Worm (Caenorhabditis elegans) whole organism, young adult: ENCODE results near the gene znf-598.

Experiments
- B0336.3 ChIP-seq: fragments of 200-800 bp; sonication (Bioruptor generic); IDR thresholded peaks from 2 replicates; pipeline ENCODE4 v1.3.6; 2022; ENCODE audit warnings: missing genetic modification characterization, missing compliant biosample characterization
- C06A6.2 ChIP-seq: fragments of 200-800 bp; sonication (Bioruptor generic); conservative IDR thresholded peaks from 2 replicates; pipeline ENCODE4 v1.3.6; 2022; ENCODE audit warnings: missing genetic modification characterization, missing compliant biosample characterization
- C17E4.6 ChIP-seq: fragments of 200-800 bp; sonication (Bioruptor generic); IDR thresholded peaks from 2 replicates; pipeline ENCODE4 v1.3.6; 2022; ENCODE audit warnings: missing genetic modification reagents, missing genetic modification characterization, missing compliant biosample characterization
- Y53G8AR.9 ChIP-seq: fragments of 200-800 bp; sonication (Bioruptor generic); conservative IDR thresholded peaks from 2 replicates; pipeline ENCODE4 v1.3.6; 2022; ENCODE audit warnings: missing genetic modification reagents, missing genetic modification characterization, missing compliant biosample characterization
- Y67H2A.10 ChIP-seq: fragments of 200-800 bp; sonication (Bioruptor generic); conservative IDR thresholded peaks from 2 replicates; pipeline ENCODE4 v1.3.6; 2022; ENCODE audit warnings: missing genetic modification reagents, missing genetic modification characterization, missing compliant biosample characterization
- ZK185.1 ChIP-seq: sonication (generic microtip); optimal IDR thresholded peaks from 2 replicates; lab custom pipeline; 2016; ENCODE audit warnings: mild to moderate bottlenecking, missing genetic modification characterization, missing compliant biosample characterization; ENCODE audit not compliant: poor library complexity, severe bottlenecking
- akir-1 ChIP-seq: fragments of 200-800 bp; sonication (Bioruptor generic); optimal IDR thresholded peaks from 2 replicates; lab custom pipeline; 2018; ENCODE audit warnings: mild to moderate bottlenecking, missing genetic modification characterization, moderate library complexity, missing compliant biosample characterization
- aptf-2 ChIP-seq: fragments of 200-800 bp; sonication (Bioruptor generic); conservative IDR thresholded peaks from 2 replicates; pipeline ENCODE4 v1.3.6; 2022; ENCODE audit warnings: missing genetic modification reagents, missing genetic modification characterization, missing compliant biosample characterization
- atf-7 ChIP-seq: sonication (generic microtip); optimal IDR thresholded peaks from 2 replicates; lab custom pipeline; 2017; ENCODE audit warnings: mild to moderate bottlenecking, missing genetic modification characterization, missing compliant biosample characterization
- cebp-1 ChIP-seq, 2 experiments: fragments of 200-800 bp in 1 of 2; sonication (Bioruptor generic) in 1 of 2; sonication (generic microtip) in 1 of 2; IDR thresholded peaks in 1 of 2; optimal IDR thresholded peaks in 1 of 2; 2 replicates each; pipeline versions ENCODE4 v1.3.6 to Lab custom; 2017 to 2022; ENCODE audit warnings: missing compliant biosample characterization in 2 of 2, missing genetic modification characterization in 2 of 2, mild to moderate bottlenecking in 1 of 2, missing genetic modification reagents in 1 of 2, moderate library complexity in 1 of 2
- cebp-2 ChIP-seq: fragments of 200-800 bp; sonication (Bioruptor generic); IDR thresholded peaks from 2 replicates; pipeline ENCODE4 v1.3.6; 2022; ENCODE audit warnings: missing genetic modification characterization, missing compliant biosample characterization
- ceh-100 ChIP-seq: fragments of 200-800 bp; sonication (Bioruptor generic); IDR thresholded peaks from 2 replicates; pipeline ENCODE4 v1.3.6; 2022; ENCODE audit warnings: missing genetic modification reagents, missing genetic modification characterization, missing compliant biosample characterization
- ceh-27 ChIP-seq: fragments of 200-800 bp; sonication (Bioruptor generic); optimal IDR thresholded peaks from 2 replicates; lab custom pipeline; 2018; ENCODE audit warnings: mild to moderate bottlenecking, missing genetic modification characterization, moderate library complexity, missing compliant biosample characterization
- chd-7 ChIP-seq: sonication (generic microtip); optimal IDR thresholded peaks from 2 replicates; lab custom pipeline; 2016; ENCODE audit warnings: mild to moderate bottlenecking, missing genetic modification characterization, moderate library complexity, missing compliant biosample characterization
- dox-1 ChIP-seq: fragments of 200-800 bp; sonication (Bioruptor generic); IDR thresholded peaks from 2 replicates; pipeline ENCODE4 v1.3.6; 2022; ENCODE audit warnings: missing genetic modification reagents, missing genetic modification characterization, missing compliant biosample characterization
- dpl-1 ChIP-seq: fragments of 150-350 bp; optimal IDR thresholded peaks from 2 replicates; lab custom pipeline; 2014; ENCODE audit warnings: missing biosample characterization, missing genetic modification reagents, missing genetic modification characterization
- egl-18 ChIP-seq: fragments of 200-800 bp; sonication (Bioruptor generic); IDR thresholded peaks from 2 replicates; pipeline ENCODE4 v1.3.6; 2022; ENCODE audit warnings: missing genetic modification reagents, missing genetic modification characterization, missing compliant biosample characterization
- hmg-1.2 ChIP-seq: fragments of 200-800 bp; sonication (Bioruptor generic); IDR thresholded peaks from 2 replicates; pipeline ENCODE4 v1.3.6; 2022; ENCODE audit warnings: missing genetic modification reagents, missing genetic modification characterization, missing compliant biosample characterization
- hrde-1 ChIP-seq: sonication (generic microtip); optimal IDR thresholded peaks from 2 replicates; lab custom pipeline; 2016; ENCODE audit warnings: missing genetic modification characterization, mild to moderate bottlenecking, missing compliant biosample characterization, moderate library complexity, missing genotype, missing genetic modification reagents, borderline replicate concordance
- let-526 ChIP-seq: fragments of 200-800 bp; sonication (Bioruptor generic); IDR thresholded peaks from 2 replicates; pipeline ENCODE4 v1.3.6; 2022; ENCODE audit warnings: missing genetic modification reagents, missing genetic modification characterization, missing compliant biosample characterization
- let-607 ChIP-seq, 2 experiments: fragments of 200-800 bp in 1 of 2; sonication (Bioruptor generic) in 1 of 2; sonication (generic microtip) in 1 of 2; optimal IDR thresholded peaks; 2 replicates each; lab custom pipeline; 2016 to 2018; ENCODE audit warnings: mild to moderate bottlenecking in 2 of 2, missing compliant biosample characterization in 2 of 2, missing genetic modification characterization in 2 of 2, moderate library complexity in 2 of 2, missing genotype in 1 of 2
- lin-54 ChIP-seq: fragments of 200-800 bp; sonication (Bioruptor generic); optimal IDR thresholded peaks from 2 replicates; lab custom pipeline; 2018; ENCODE audit warnings: mild to moderate bottlenecking, missing genetic modification characterization, missing compliant biosample characterization
- lsl-1 ChIP-seq: fragments of 200-800 bp; sonication (Bioruptor generic); optimal IDR thresholded peaks from 2 replicates; lab custom pipeline; 2018; ENCODE audit warnings: mild to moderate bottlenecking, missing genetic modification characterization, moderate library complexity, missing compliant biosample characterization
- madf-10 ChIP-seq: sonication (generic microtip); optimal IDR thresholded peaks from 2 replicates; lab custom pipeline; 2016; ENCODE audit warnings: mild to moderate bottlenecking, missing genetic modification characterization, missing compliant biosample characterization
- nfyb-1 ChIP-seq: fragments of 200-800 bp; sonication (Bioruptor generic); IDR thresholded peaks from 2 replicates; pipeline ENCODE4 v1.3.6; 2022; ENCODE audit warnings: missing genetic modification reagents, missing genetic modification characterization, missing compliant biosample characterization
- nhr-120 ChIP-seq: fragments of 200-800 bp; sonication (Bioruptor generic); IDR thresholded peaks from 2 replicates; pipeline ENCODE4 v1.3.6; 2022; ENCODE audit warnings: missing genetic modification characterization, missing compliant biosample characterization
- nhr-27 ChIP-seq: fragments of 200-800 bp; sonication (Bioruptor generic); optimal IDR thresholded peaks from 2 replicates; lab custom pipeline; 2018; ENCODE audit warnings: mild to moderate bottlenecking, missing genetic modification characterization, moderate library complexity, missing compliant biosample characterization
- nhr-80 ChIP-seq: sonication (generic microtip); optimal IDR thresholded peaks from 2 replicates; lab custom pipeline; 2016; ENCODE audit warnings: missing genetic modification characterization, missing compliant biosample characterization
- nhr-90 ChIP-seq: sonication (generic microtip); optimal IDR thresholded peaks from 2 replicates; lab custom pipeline; 2016; ENCODE audit warnings: missing genotype, mild to moderate bottlenecking, missing genetic modification characterization, missing compliant biosample characterization
- pbrm-1 ChIP-seq: fragments of 200-800 bp; sonication (Bioruptor generic); IDR thresholded peaks from 2 replicates; pipeline ENCODE4 v1.3.6; 2022; ENCODE audit warnings: missing genetic modification reagents, missing genetic modification characterization, missing compliant biosample characterization
- rcor-1 ChIP-seq: fragments of 200-800 bp; sonication (Bioruptor generic); IDR thresholded peaks from 2 replicates; pipeline ENCODE4 v1.3.6; 2022; ENCODE audit warnings: missing genetic modification reagents, missing genetic modification characterization, missing compliant biosample characterization
- rpc-1 ChIP-seq, 2 experiments: fragments of 150-350 bp in 1 of 2; sonication (generic microtip) in 1 of 2; optimal IDR thresholded peaks; 2 replicates each; lab custom pipeline; 2014 to 2018; ENCODE audit warnings: missing biosample characterization in 1 of 2, missing genetic modification characterization in 1 of 2, missing genetic modification reagents in 1 of 2, missing genotype in 1 of 2
- snpc-1.3 ChIP-seq: sonication (generic microtip); optimal IDR thresholded peaks from 2 replicates; lab custom pipeline; 2017; ENCODE audit warnings: missing genetic modification characterization, mild to moderate bottlenecking, missing compliant biosample characterization, antibody characterized with exemption, moderate library complexity, missing genotype, missing genetic modification reagents; ENCODE audit not compliant: insufficient read depth
- snpc-4 ChIP-seq, 5 experiments: fragments of 150-350 bp in 1 of 5; sonication (generic microtip) in 4 of 5; optimal IDR thresholded peaks; 2 replicates each; lab custom pipeline; 2014 to 2018; ENCODE audit warnings: missing genetic modification characterization in 5 of 5, missing biosample characterization in 3 of 5, antibody characterized with exemption in 2 of 5, mild to moderate bottlenecking in 2 of 5, missing compliant biosample characterization in 2 of 5, missing genotype in 2 of 5, moderate library complexity in 2 of 5, missing genetic modification reagents in 1 of 5
- tbp1 ChIP-seq: fragments of 200-800 bp; sonication (Bioruptor generic); optimal IDR thresholded peaks from 2 replicates; lab custom pipeline; 2018; ENCODE audit warnings: mild to moderate bottlenecking, missing genetic modification characterization, missing compliant biosample characterization
- unc-62 ChIP-seq: fragments of 150-350 bp; optimal IDR thresholded peaks from 2 replicates; lab custom pipeline; 2014; ENCODE audit warnings: missing biosample characterization, missing genetic modification reagents, missing genetic modification characterization
- ztf-22 ChIP-seq: fragments of 200-800 bp; sonication (Bioruptor generic); optimal IDR thresholded peaks from 2 replicates; lab custom pipeline; 2018; ENCODE audit warnings: mild to moderate bottlenecking, missing genetic modification characterization, moderate library complexity, missing compliant biosample characterization
- ztf-6 ChIP-seq: fragments of 200-800 bp; sonication (Bioruptor generic); IDR thresholded peaks from 2 replicates; pipeline ENCODE4 v1.3.6; 2022; ENCODE audit warnings: missing genetic modification reagents, missing genetic modification characterization, missing compliant biosample characterization

znf-598 gene

DNA sequence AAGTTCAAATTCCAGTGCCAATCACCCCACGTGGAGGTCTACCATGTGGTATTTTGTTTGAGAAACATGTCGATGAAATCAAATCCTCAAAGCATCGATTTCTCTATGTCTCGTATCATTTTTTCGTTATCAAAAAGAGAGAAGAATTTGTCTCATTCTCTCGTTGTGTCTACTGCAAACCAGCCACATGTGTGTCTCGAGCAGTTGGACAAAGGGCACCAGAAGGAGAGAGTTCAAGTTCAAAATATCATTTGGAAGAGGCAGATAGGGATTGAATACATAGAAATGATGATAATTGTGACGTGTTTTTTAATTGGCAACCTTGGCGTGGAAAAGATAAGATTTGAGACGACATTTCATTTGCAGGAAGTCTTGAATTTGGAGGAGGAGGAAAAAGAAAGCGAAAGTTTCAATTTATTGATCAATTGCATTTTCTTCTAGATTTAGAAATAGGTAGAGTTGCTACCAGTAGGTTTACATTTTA, 33.7 kb downstream of the znf-598 start (continued):
- no peak for TF ChIP-seq egl-18
- TF ChIP-seq rpc-1 (optimal IDR thresholded peaks at IDR 0.05; lab: Kevin White, UChicago): no peak
- TF ChIP-seq rpc-1 (tag; optimal IDR thresholded peaks at IDR 0.05; lab: Kevin White, UChicago): no peak

DNA sequence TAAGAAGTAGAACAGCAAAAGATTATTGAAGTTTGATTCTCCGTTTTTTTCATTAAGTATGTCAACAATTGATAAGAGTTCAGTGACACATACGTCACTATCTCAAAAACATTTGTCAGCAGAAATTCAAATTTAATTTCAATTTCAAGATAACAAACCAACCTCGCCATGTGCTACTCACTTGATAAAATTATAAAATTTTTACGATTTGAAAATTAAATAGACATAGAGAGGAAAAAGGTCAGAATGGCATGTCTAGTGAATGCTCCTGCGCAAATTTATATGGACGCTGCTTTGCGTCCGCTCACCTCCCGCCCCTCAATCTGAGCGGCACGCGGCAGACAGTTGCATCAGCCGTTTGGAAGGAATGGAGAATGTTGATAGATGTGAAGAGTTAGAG, 34.6 kb downstream of the znf-598 start:
- TF ChIP-seq C06A6.2 (peak; percentile 39; the same call in 1 of the 2 replicates), dox-1 (GFP tag; lab: Robert Waterston, UW) (peak; percentile 55; the same call in 1 of the 2 replicates), nhr-27 (no peak), atf-7 (tag; lab: Kevin White, UChicago) (peak; percentile 89), dpl-1 (GFP tag; lab: Kevin White, UChicago) (no peak), ztf-22 (GFP tag; lab: Kevin White, UChicago) (peak; percentile 79), ztf-6 (GFP tag; lab: Robert Waterston, UW) (no peak), let-607 (tag; optimal IDR thresholded peaks at IDR 0.05; lab: Kevin White, UChicago) (peak in 1 of 2 experiments; percentile 85), lin-54 (GFP tag; lab: Kevin White, UChicago) (no peak), let-526 (GFP tag; lab: Robert Waterston, UW) (no peak), nhr-80 (peak; percentile 98), lsl-1 (no peak), nhr-90 (tag; lab: Kevin White, UChicago) (peak; percentile 57), chd-7 (tag; lab: Kevin White, UChicago) (peak; percentile 30), cebp-1 (GFP tag; IDR thresholded peaks at IDR 0.05; lab: Robert Waterston, UW) (no peak), cebp-1 (tag; optimal IDR thresholded peaks at IDR 0.05; lab: Kevin White, UChicago) (peak; percentile 41), Y53G8AR.9 (GFP tag; lab: Robert Waterston, UW) (no peak), snpc-1.3 (tag; lab: Kevin White, UChicago) (no peak), ceh-27 (GFP tag; lab: Kevin White, UChicago) (no peak), hmg-1.2 (GFP tag; lab: Robert Waterston, UW) (no peak), rcor-1 (GFP tag; lab: Robert Waterston, UW) (no peak), B0336.3 (GFP tag; lab: Robert Waterston, UW) (0 out of 2 replicates have a peak, but pooled peaks have one; percentile 44), pbrm-1 (GFP tag; lab: Robert Waterston, UW) (no peak), snpc-4 (GFP tag; optimal IDR thresholded peaks at IDR 0.05; lab: Kevin White, UChicago) (no peak), snpc-4 (tag; optimal IDR thresholded peaks at IDR 0.05; lab: Kevin White, UChicago) (peak in 2 of 4 experiments; percentile 10 to 13), madf-10 (tag; lab: Kevin White, UChicago) (peak; percentile 21), tbp1 (GFP tag; lab: Kevin White, UChicago) (peak; percentile 32), nhr-120 (GFP tag; lab: Robert Waterston, UW) (no peak), ceh-100 (GFP tag; lab: Robert Waterston, UW) (no peak), nfyb-1 (0 out of 2 replicates have a peak, but pooled peaks have one; percentile 47), hrde-1 (tag; lab: Kevin White, UChicago) (no peak), ZK185.1 (tag; lab: Kevin White, UChicago) (no peak), C17E4.6 (GFP tag; lab: Robert Waterston, UW) (no peak)

DNA sequence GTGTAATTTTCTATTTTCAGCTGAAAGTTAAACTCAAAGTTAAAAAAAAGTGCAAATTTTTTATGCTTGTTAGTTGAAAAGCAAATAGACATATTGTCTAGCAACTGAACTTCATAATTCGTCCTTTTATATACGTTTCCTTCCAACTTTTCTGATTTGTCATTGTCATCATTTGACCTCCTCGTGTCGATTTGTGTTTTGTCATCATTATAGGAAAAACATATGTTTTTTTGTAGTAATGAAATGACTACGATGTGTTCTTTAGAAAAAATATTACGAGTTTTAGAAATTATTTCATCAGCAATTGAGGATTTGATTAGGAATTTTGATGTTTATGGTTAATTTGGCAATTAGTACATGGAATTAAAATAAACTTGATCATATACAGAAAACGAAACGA, 35.2 kb downstream of the znf-598 start:
- TF ChIP-seq Y67H2A.10 (GFP tag; lab: Robert Waterston, UW) (no peak), unc-62 (GFP tag; lab: Kevin White, UChicago) (no peak), cebp-2 (GFP tag; lab: Robert Waterston, UW) (no peak), aptf-2 (GFP tag; lab: Robert Waterston, UW) (no peak), B0336.3 (GFP tag; lab: Robert Waterston, UW) (no peak), nfyb-1 (no peak), akir-1 (GFP tag; lab: Kevin White, UChicago) (no peak), snpc-4 (GFP tag; optimal IDR thresholded peaks at IDR 0.05; lab: Kevin White, UChicago) (no peak), snpc-4 (tag; optimal IDR thresholded peaks at IDR 0.05; lab: Kevin White, UChicago) (no peak)
